Fruit fly (Drosophila melanogaster) whole organism, embryonic: Measurements from ENCODE around the gene Hsp22.

ENCODE experiments used
- Ada2b ChIP-seq: fragments of 200-800 bp; sonication (Bioruptor generic); IDR thresholded peaks from 2 replicates; pipeline ENCODE4 v1.3.6; 2022; ENCODE audit warnings: missing biosample characterization, missing genetic modification characterization
- Adf1 ChIP-seq: fragments of 200-800 bp; sonication (Bioruptor generic); IDR thresholded peaks from 2 replicates; pipeline ENCODE4 v1.3.6; 2022; ENCODE audit warnings: missing biosample characterization, missing genetic modification characterization
- CG10543 ChIP-seq: fragments of 200-800 bp; sonication (Bioruptor generic); optimal IDR thresholded peaks from 3 replicates; lab custom pipeline; 2017; ENCODE audit warnings: missing biosample characterization, mild to moderate bottlenecking, missing genetic modification characterization, moderate library complexity
- CG11247 ChIP-seq: fragments of 200-800 bp; sonication (Bioruptor generic); IDR thresholded peaks from 2 replicates; pipeline ENCODE4 v1.3.6; 2022; ENCODE audit warnings: missing biosample characterization, missing genetic modification characterization
- CG15269 ChIP-seq: fragments of 200-800 bp; sonication (Bioruptor generic); optimal IDR thresholded peaks from 2 replicates; lab custom pipeline; 2018; ENCODE audit warnings: missing biosample characterization, mild to moderate bottlenecking, missing genetic modification characterization, moderate library complexity
- CG1603 ChIP-seq: fragments of 200-800 bp; sonication (Bioruptor generic); optimal IDR thresholded peaks from 2 replicates; lab custom pipeline; 2019; ENCODE audit warnings: missing biosample characterization, mild to moderate bottlenecking, missing genetic modification characterization, moderate library complexity
- CG17385 ChIP-seq: fragments of 200-800 bp; sonication (Bioruptor generic); optimal IDR thresholded peaks from 3 replicates; lab custom pipeline; 2018; ENCODE audit warnings: missing biosample characterization, mild to moderate bottlenecking, missing genetic modification characterization
- CG17568 ChIP-seq: fragments of 200-800 bp; sonication (Bioruptor generic); optimal IDR thresholded peaks from 2 replicates; lab custom pipeline; 2018; ENCODE audit warnings: missing biosample characterization, mild to moderate bottlenecking, missing genetic modification characterization, moderate library complexity
- CG17612 ChIP-seq: fragments of 200-800 bp; sonication (Bioruptor generic); IDR thresholded peaks from 2 replicates; pipeline ENCODE4 v1.3.6; 2022; ENCODE audit warnings: missing biosample characterization, missing genetic modification characterization
- CG1832 ChIP-seq: fragments of 200-800 bp; sonication (Bioruptor generic); optimal IDR thresholded peaks from 2 replicates; lab custom pipeline; 2017; ENCODE audit warnings: missing biosample characterization, mild to moderate bottlenecking, missing genetic modification characterization, inconsistent platforms
- CG18599 ChIP-seq: fragments of 200-800 bp; sonication (Bioruptor generic); optimal IDR thresholded peaks from 3 replicates; lab custom pipeline; 2017; ENCODE audit warnings: missing biosample characterization, missing genetic modification characterization, mild to moderate bottlenecking, moderate library complexity, missing genetic modification reagents
- CG2120 ChIP-seq: fragments of 200-800 bp; sonication (Bioruptor generic); optimal IDR thresholded peaks from 3 replicates; lab custom pipeline; 2016; ENCODE audit warnings: missing biosample characterization, missing genetic modification characterization
- CG31224 ChIP-seq: fragments of 200-800 bp; sonication (Bioruptor generic); IDR thresholded peaks from 2 replicates; pipeline ENCODE4 v1.3.6; 2022; ENCODE audit warnings: missing biosample characterization, missing genetic modification characterization
- CG8281 ChIP-seq: fragments of 200-800 bp; sonication (Bioruptor generic); optimal IDR thresholded peaks from 2 replicates; lab custom pipeline; 2018; ENCODE audit warnings: missing biosample characterization, mild to moderate bottlenecking, missing genetic modification characterization, moderate library complexity
- CG8290 ChIP-seq, 3 experiments: fragments of 200-800 bp; sonication (Bioruptor generic); optimal IDR thresholded peaks; 2 replicates each; lab custom pipeline; 2016 to 2019; ENCODE audit warnings: missing biosample characterization in 3 of 3, missing genetic modification characterization in 3 of 3, mild to moderate bottlenecking in 2 of 3, moderate library complexity in 1 of 3
- CG9932 ChIP-seq: fragments of 200-800 bp; sonication (Bioruptor generic); IDR thresholded peaks from 2 replicates; pipeline ENCODE4 v1.3.6; 2022; ENCODE audit warnings: missing biosample characterization, missing genetic modification characterization
- CTCF ChIP-seq: fragments of 200-800 bp; sonication (Bioruptor generic); optimal IDR thresholded peaks from 2 replicates; lab custom pipeline; 2017; ENCODE audit warnings: missing biosample characterization, mild to moderate bottlenecking, missing genetic modification characterization, moderate library complexity
- CrebB ChIP-seq: fragments of 200-800 bp; sonication (Bioruptor generic); optimal IDR thresholded peaks from 3 replicates; lab custom pipeline; 2018; ENCODE audit warnings: missing biosample characterization, mild to moderate bottlenecking, missing genetic modification characterization
- Dbx ChIP-seq: fragments of 200-800 bp; sonication (Bioruptor generic); IDR thresholded peaks from 3 replicates; pipeline ENCODE4 v1.3.6; 2022; ENCODE audit warnings: missing biosample characterization, missing genetic modification characterization
- Dll ChIP-seq: fragments of 200-800 bp; sonication (Bioruptor generic); IDR thresholded peaks from 4 replicates; pipeline ENCODE4 v1.3.6; 2022; ENCODE audit warnings: missing biosample characterization, missing genetic modification characterization; ENCODE audit not compliant: partially characterized antibody
- Fer1 ChIP-seq: fragments of 200-800 bp; sonication (Bioruptor generic); optimal IDR thresholded peaks from 2 replicates; lab custom pipeline; 2017; ENCODE audit warnings: missing biosample characterization, mild to moderate bottlenecking, missing genetic modification characterization
- HmgZ ChIP-seq: fragments of 200-800 bp; sonication (Bioruptor generic); optimal IDR thresholded peaks from 2 replicates; lab custom pipeline; 2018; ENCODE audit warnings: missing biosample characterization, mild to moderate bottlenecking, missing genetic modification characterization
- Kr ChIP-seq: fragments of 200-800 bp; sonication (Bioruptor generic); optimal IDR thresholded peaks from 2 replicates; lab custom pipeline; 2017; ENCODE audit warnings: missing biosample characterization, mild to moderate bottlenecking, missing genetic modification characterization
- Med ChIP-seq: fragments of 200-800 bp; sonication (Bioruptor generic); peaks from one replicate; lab custom pipeline; 2016; ENCODE audit warnings: missing biosample characterization, missing genetic modification characterization, mild to moderate bottlenecking, inconsistent platforms, moderate library complexity
- Pdp1 ChIP-seq, 2 experiments: fragments of 200-800 bp; sonication (Bioruptor generic); optimal IDR thresholded peaks; 3 replicates each; lab custom pipeline; 2016; ENCODE audit warnings: missing biosample characterization in 2 of 2, missing genetic modification characterization in 2 of 2, mild to moderate bottlenecking in 1 of 2, moderate library complexity in 1 of 2
- Stat92E ChIP-seq, 3 experiments: fragments of >200 bp in 2 of 3; fragments of 200-800 bp in 1 of 3; sonication (Bioruptor generic) in 1 of 3; optimal IDR thresholded peaks; 2 replicates each; lab custom pipeline; 2017 to 2019; ENCODE audit warnings: missing biosample characterization in 3 of 3, missing genetic modification characterization in 3 of 3, mild to moderate bottlenecking in 1 of 3, moderate library complexity in 1 of 3
- YL-1 ChIP-seq: fragments of 200-800 bp; sonication (Bioruptor generic); optimal IDR thresholded peaks from 3 replicates; lab custom pipeline; 2017; ENCODE audit warnings: missing biosample characterization, mild to moderate bottlenecking, missing genetic modification characterization
- abd-A ChIP-seq: fragments of 200-800 bp; sonication (Bioruptor generic); optimal IDR thresholded peaks from 3 replicates; lab custom pipeline; 2019; ENCODE audit warnings: missing biosample characterization, mild to moderate bottlenecking, missing genetic modification characterization, moderate library complexity
- ci ChIP-seq: fragments of 200-800 bp; sonication (Bioruptor generic); IDR thresholded peaks from 3 replicates; pipeline ENCODE4 v1.3.6; 2022; ENCODE audit warnings: missing biosample characterization, missing genetic modification characterization
- exex ChIP-seq: fragments of 200-800 bp; sonication (Bioruptor generic); optimal IDR thresholded peaks from 4 replicates; lab custom pipeline; 2018; ENCODE audit warnings: missing biosample characterization, mild to moderate bottlenecking, missing genetic modification characterization, moderate library complexity
- ftz-f1 ChIP-seq: fragments of 200-800 bp; sonication (Bioruptor generic); optimal IDR thresholded peaks from 2 replicates; lab custom pipeline; 2016; ENCODE audit warnings: missing biosample characterization, missing genetic modification characterization
- hbn ChIP-seq: fragments of 200-800 bp; sonication (Bioruptor generic); IDR thresholded peaks from 2 replicates; pipeline ENCODE4 v1.3.6; 2022; ENCODE audit warnings: missing biosample characterization, missing genetic modification characterization; ENCODE audit not compliant: partially characterized antibody
- knrl ChIP-seq: fragments of 200-800 bp; sonication (Bioruptor generic); IDR thresholded peaks from 3 replicates; pipeline ENCODE4 v1.3.6; 2022; ENCODE audit warnings: missing biosample characterization, missing genetic modification characterization; ENCODE audit not compliant: partially characterized antibody
- lab ChIP-seq: fragments of 200-800 bp; sonication (Bioruptor generic); optimal IDR thresholded peaks from 3 replicates; lab custom pipeline; 2017; ENCODE audit warnings: missing biosample characterization, missing genetic modification characterization, mild to moderate bottlenecking, moderate library complexity, missing genetic modification reagents
- phol ChIP-seq: fragments of 200-800 bp; sonication (Bioruptor generic); optimal IDR thresholded peaks from 3 replicates; lab custom pipeline; 2018; ENCODE audit warnings: missing biosample characterization, mild to moderate bottlenecking, missing genetic modification characterization, moderate library complexity
- pnt ChIP-seq: fragments of 200-800 bp; sonication (Bioruptor generic); optimal IDR thresholded peaks from 3 replicates; lab custom pipeline; 2016; ENCODE audit warnings: missing biosample characterization, missing genetic modification characterization
- pros ChIP-seq: fragments of 200-800 bp; sonication (Bioruptor generic); optimal IDR thresholded peaks from 3 replicates; lab custom pipeline; 2019; ENCODE audit warnings: missing biosample characterization, mild to moderate bottlenecking, missing genetic modification characterization, moderate library complexity
- row ChIP-seq: fragments of 200-800 bp; sonication (Bioruptor generic); IDR thresholded peaks from 3 replicates; pipeline ENCODE4 v1.3.6; 2022; ENCODE audit warnings: missing biosample characterization, missing genetic modification characterization
- slou ChIP-seq: fragments of 200-800 bp; sonication (Bioruptor generic); optimal IDR thresholded peaks from 3 replicates; lab custom pipeline; 2016; ENCODE audit warnings: missing biosample characterization, missing genetic modification characterization

Gene Hsp22

DNA sequence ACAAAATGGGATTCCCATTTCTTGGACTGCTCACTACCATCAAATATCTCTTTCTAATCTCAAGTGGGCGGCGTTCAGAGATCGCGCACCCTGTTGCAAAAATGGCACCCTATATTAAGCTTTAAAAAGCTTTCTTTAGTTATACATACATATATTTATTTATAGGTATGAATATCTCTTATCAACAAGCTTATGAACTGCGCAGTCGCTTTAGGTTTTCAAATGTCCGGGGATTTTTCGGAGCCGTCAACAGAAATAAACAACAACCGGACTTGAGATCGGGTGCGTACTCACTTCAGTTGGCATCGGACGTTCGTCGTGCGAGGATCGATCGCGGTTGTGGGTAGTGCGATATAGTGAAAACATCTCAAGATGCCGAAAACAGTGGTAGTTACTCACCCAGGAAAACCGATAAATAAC lies 23.4 kb upstream of the Hsp22 start, which contains the start of gene PGRP-LF (continued):
- TF ChIP-seq CG8290 (GFP tag; optimal IDR thresholded peaks at IDR 0.05; lab: Kevin White, UChicago): no peak
- TF ChIP-seq CG8290 (tag; optimal IDR thresholded peaks at IDR 0.05; lab: Kevin White, UChicago): peak in 1 of 2 experiments; percentile 46
- TF ChIP-seq CG17612 (GFP tag; lab: Robert Waterston, UW): no peak
- no peak for TF ChIP-seq Ada2b (GFP tag; lab: Robert Waterston, UW)
- peak; percentile 33 for TF ChIP-seq CG18599 (GFP tag; lab: Kevin White, UChicago)
- TF ChIP-seq CG9932: peak; percentile 48; the same call in 1 of the 2 replicates
- peak; percentile 72 for TF ChIP-seq abd-A
- peak; percentile 41 for TF ChIP-seq lab
- peak; percentile 57 for TF ChIP-seq CG2120 (GFP tag; lab: Kevin White, UChicago)
- TF ChIP-seq Fer1 (GFP tag; lab: Kevin White, UChicago): peak; percentile 52
- TF ChIP-seq CG1832 (GFP tag; lab: Kevin White, UChicago): no peak
- no peak for TF ChIP-seq pnt (GFP tag; lab: Kevin White, UChicago)
- peak; percentile 63 for TF ChIP-seq HmgZ (tag; lab: Kevin White, UChicago)
- TF ChIP-seq pros (GFP tag; lab: Kevin White, UChicago): peak; percentile 58
- peak; percentile 36 for TF ChIP-seq CG15269 (tag; lab: Kevin White, UChicago)
- TF ChIP-seq CG17385 (GFP tag; lab: Kevin White, UChicago): peak; percentile 30
- TF ChIP-seq ci (GFP tag; lab: Robert Waterston, UW): peak; percentile 42; the same call in 2 of the 3 replicates
- no peak for TF ChIP-seq phol (tag; lab: Kevin White, UChicago)
- TF ChIP-seq CG10543 (GFP tag; lab: Kevin White, UChicago): peak; percentile 82
- no peak for TF ChIP-seq CTCF (GFP tag; lab: Kevin White, UChicago)
- no peak for TF ChIP-seq knrl
- peak; percentile 10 for TF ChIP-seq CrebB (tag; lab: Kevin White, UChicago)
- TF ChIP-seq Pdp1 (GFP tag; optimal IDR thresholded peaks at IDR 0.05; lab: Kevin White, UChicago): peak in 1 of 2 experiments; percentile 1
- peak; percentile 39; the same call in 1 of the 3 replicates for TF ChIP-seq row (GFP tag; lab: Robert Waterston, UW)
- TF ChIP-seq exex (tag; lab: Kevin White, UChicago): peak; percentile 2
- TF ChIP-seq slou: no peak
- TF ChIP-seq CG11247 (GFP tag; lab: Robert Waterston, UW): no peak
- TF ChIP-seq Stat92E (GFP tag; optimal IDR thresholded peaks at IDR 0.05; lab: Kevin White, UChicago): no peak
- no peak for TF ChIP-seq CG8281 (tag; lab: Kevin White, UChicago)
- peak; percentile 49 for TF ChIP-seq ftz-f1 (GFP tag; lab: Kevin White, UChicago)
- peak; percentile 41; the same call in 1 of the 3 replicates for TF ChIP-seq Dbx (GFP tag; lab: Robert Waterston, UW)
- TF ChIP-seq CG1603 (tag; lab: Kevin White, UChicago): no peak
- TF ChIP-seq Dll (GFP tag; lab: Robert Waterston, UW): no peak
- TF ChIP-seq Adf1 (GFP tag; lab: Robert Waterston, UW): peak; percentile 70; the same call in 1 of the 2 replicates
- no peak for TF ChIP-seq Kr (GFP tag; lab: Kevin White, UChicago)
- TF ChIP-seq CG31224 (GFP tag; lab: Robert Waterston, UW): no peak
- TF ChIP-seq Med (GFP tag; lab: Kevin White, UChicago): peak; percentile 82
- no peak for TF ChIP-seq hbn (GFP tag; lab: Robert Waterston, UW)
- peak; percentile 10 for TF ChIP-seq YL-1 (GFP tag; lab: Kevin White, UChicago)
- peak; percentile 64 for TF ChIP-seq CG17568 (GFP tag; lab: Kevin White, UChicago)
